Fruit fly (Drosophila melanogaster): ENCODE data around the gene AdamTS-B.
A peak's percentile ranks its signal among the peaks of the same experiment; 100 is the strongest.

Gene AdamTS-B

DNA sequence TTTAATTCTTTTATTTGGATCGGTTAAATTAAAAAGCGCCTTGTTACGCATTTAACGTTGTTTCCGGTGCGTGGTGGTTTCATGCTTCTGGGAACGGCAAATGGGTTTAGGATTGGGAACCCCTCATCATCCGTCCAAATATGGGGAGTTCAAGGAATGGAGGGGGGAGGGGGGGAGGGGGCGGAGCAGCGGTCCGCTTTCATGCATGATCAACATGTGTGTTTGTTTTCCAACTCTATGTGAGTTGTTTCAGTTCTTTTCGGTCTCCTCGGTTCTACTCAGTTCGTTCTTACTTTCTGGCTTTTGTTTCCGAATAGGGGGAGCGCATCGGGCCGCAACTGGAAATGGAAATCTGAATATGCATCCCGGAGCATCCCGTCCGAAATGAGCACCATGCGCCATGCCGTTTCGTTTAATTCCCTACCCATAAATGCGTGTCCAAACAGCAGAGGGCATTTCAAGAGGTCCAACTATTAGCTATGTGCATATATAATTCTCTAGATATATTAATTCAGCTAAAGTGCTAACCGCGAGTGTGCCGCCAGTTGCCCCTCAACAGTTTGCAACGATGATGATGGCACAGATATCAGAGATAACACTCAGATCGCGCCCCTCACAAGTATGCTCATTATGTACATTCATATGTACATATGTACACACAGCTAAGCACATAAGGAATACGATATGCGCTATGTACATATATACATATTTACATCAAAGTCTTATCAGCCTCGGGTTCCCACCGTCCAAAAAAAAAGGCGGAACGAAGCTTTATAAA lies 20.8 kb upstream of the AdamTS-B start (continued):
- TF ChIP-seq cg (GFP tag; optimal IDR thresholded peaks at IDR 0.05) (no peak), CG10267 (tag; optimal IDR thresholded peaks at IDR 0.05) (peak; percentile 75), CG31365 (tag; optimal IDR thresholded peaks at IDR 0.05) (peak; percentile 88), CG17359 (tag; optimal IDR thresholded peaks at IDR 0.05) (peak; percentile 97), prd (optimal IDR thresholded peaks at IDR 0.05) (no peak), prd (GFP tag; IDR thresholded peaks at IDR 0.05) (peak; percentile 72; the same call in 2 of the 3 replicates), cas (GFP tag; IDR thresholded peaks at IDR 0.05) (peak; percentile 67), Eip74EF (GFP tag; optimal IDR thresholded peaks at IDR 0.05) (peak in 1 of 2 experiments; percentile 92), CG7963 (GFP tag; IDR thresholded peaks at IDR 0.05; ENCODE audit: partially characterized antibody) (no peak), Optix (GFP tag; IDR thresholded peaks at IDR 0.05) (peak; percentile 71; the same call in 1 of the 3 replicates), rib (GFP tag; IDR thresholded peaks at IDR 0.05) (peak; percentile 90), CG6683 (GFP tag; optimal IDR thresholded peaks at IDR 0.05) (peak; percentile 91), wdn (GFP tag; IDR thresholded peaks at IDR 0.05) (peak; percentile 74; the same call in 1 of the 2 replicates), ci (GFP tag; IDR thresholded peaks at IDR 0.05) (peak; percentile 97), Hmx (GFP tag; optimal IDR thresholded peaks at IDR 0.05) (no peak), Dad (GFP tag; optimal IDR thresholded peaks at IDR 0.05) (peak; percentile 89), zen2 (GFP tag; IDR thresholded peaks at IDR 0.05; ENCODE audit: partially characterized antibody) (no peak), inv (GFP tag; IDR thresholded peaks at IDR 0.05; ENCODE audit: partially characterized antibody) (no peak), hb (GFP tag; IDR thresholded peaks at IDR 0.05; ENCODE audit: partially characterized antibody) (no peak), lola (GFP tag; optimal IDR thresholded peaks at IDR 0.05) (peak in 1 of 3 experiments; percentile 84), CG17361 (GFP tag; IDR thresholded peaks at IDR 0.05) (peak; percentile 90), dati (GFP tag; IDR thresholded peaks at IDR 0.05) (peak; percentile 36; the same call in 1 of the 2 replicates), lilli (GFP tag; optimal IDR thresholded peaks at IDR 0.05) (peak; percentile 67), shn (GFP tag; optimal IDR thresholded peaks at IDR 0.05) (peak; percentile 71), Six4 (GFP tag; optimal IDR thresholded peaks at IDR 0.05) (peak; percentile 88), gce (GFP tag; IDR thresholded peaks at IDR 0.05) (peak; percentile 95; the same call in 2 of the 3 replicates), sens (GFP tag) (peak; percentile 99), tll (GFP tag; optimal IDR thresholded peaks at IDR 0.05) (peak in 1 of 2 experiments; percentile 56), crc (GFP tag; optimal IDR thresholded peaks at IDR 0.05) (peak; percentile 86), corto (GFP tag; optimal IDR thresholded peaks at IDR 0.05) (no peak), Sry-δ (GFP tag; optimal IDR thresholded peaks at IDR 0.05) (peak; percentile 53), Stat92E (GFP tag; optimal IDR thresholded peaks at IDR 0.05) (peak in 1 of 3 experiments; percentile 39), scrt (GFP tag; optimal IDR thresholded peaks at IDR 0.05) (peak; percentile 88), hth (optimal IDR thresholded peaks at IDR 0.05) (no peak), CG13296 (GFP tag; optimal IDR thresholded peaks at IDR 0.05) (peak; percentile 97), CG32767 (GFP tag; IDR thresholded peaks at IDR 0.05) (peak; percentile 78), CG34422 (GFP tag; IDR thresholded peaks at IDR 0.05) (peak; percentile 74; the same call in 2 of the 3 replicates), seq (GFP tag; IDR thresholded peaks at IDR 0.05) (peak; percentile 93), ERR (GFP tag; optimal IDR thresholded peaks at IDR 0.05) (peak; percentile 80), da (GFP tag; optimal IDR thresholded peaks at IDR 0.05) (peak; percentile 87), trh (GFP tag; optimal IDR thresholded peaks at IDR 0.05) (peak; percentile 93), CG10565 (GFP tag; optimal IDR thresholded peaks at IDR 0.05) (peak; percentile 77), CG10543 (GFP tag; optimal IDR thresholded peaks at IDR 0.05) (peak; percentile 98), CG3847 (GFP tag; IDR thresholded peaks at IDR 0.05) (peak; percentile 69), CG12071 (GFP tag; optimal IDR thresholded peaks at IDR 0.05) (peak; percentile 98), lbe (GFP tag; optimal IDR thresholded peaks at IDR 0.05) (peak; percentile 57), fd102C (GFP tag; optimal IDR thresholded peaks at IDR 0.05) (peak; percentile 97), CG2116 (GFP tag; optimal IDR thresholded peaks at IDR 0.05) (peak; percentile 82)
